Worm (Caenorhabditis elegans): ENCODE results near the gene R02D5.4.

R02D5.4 gene

ce11 chrV:14504120-14504519 lies 19.6 kb upstream of the R02D5.4 start:
- TF ChIP-seq ceh-83 (GFP tag; optimal IDR thresholded peaks at IDR 0.05) (no peak), nhr-76 (tag; optimal IDR thresholded peaks at IDR 0.05) (no peak), nhr-28 (tag; optimal IDR thresholded peaks at IDR 0.05) (no peak), elt-3 (tag; optimal IDR thresholded peaks at IDR 0.05) (no peak), lin-13 (tag; optimal IDR thresholded peaks at IDR 0.05) (no peak), zip-8 (tag; optimal IDR thresholded peaks at IDR 0.05) (no peak), elt-1 (tag; optimal IDR thresholded peaks at IDR 0.05; ENCODE audit: borderline replicate concordance, insufficient read depth) (no peak), sptf-1 (tag; optimal IDR thresholded peaks at IDR 0.05) (no peak), lsy-2 (tag; optimal IDR thresholded peaks at IDR 0.05) (no peak), ces-1 (GFP tag; optimal IDR thresholded peaks at IDR 0.05) (no peak), tbx-8 (GFP tag; optimal IDR thresholded peaks at IDR 0.05) (no peak), mep-1 (tag; optimal IDR thresholded peaks at IDR 0.05) (no peak), snpc-4 (tag; optimal IDR thresholded peaks at IDR 0.05) (no peak), nhr-237 (tag; optimal IDR thresholded peaks at IDR 0.05) (no peak), ztf-11 (tag; optimal IDR thresholded peaks at IDR 0.05) (no peak)

- TF ChIP-seq zip-8 (tag; optimal IDR thresholded peaks at IDR 0.05) (no peak), elt-1 (tag; optimal IDR thresholded peaks at IDR 0.05; ENCODE audit: borderline replicate concordance, insufficient read depth) (no peak), unc-39 (tag; optimal IDR thresholded peaks at IDR 0.05) (no peak), cnd-1 (tag; optimal IDR thresholded peaks at IDR 0.05) (no peak), tbx-8 (GFP tag; optimal IDR thresholded peaks at IDR 0.05) (no peak), mep-1 (tag; optimal IDR thresholded peaks at IDR 0.05) (no peak), elt-3 (tag; optimal IDR thresholded peaks at IDR 0.05) (no peak), ham-2 (GFP tag; optimal IDR thresholded peaks at IDR 0.05) (no peak), bed-3 (GFP tag; optimal IDR thresholded peaks at IDR 0.05) (no peak), lsy-2 (tag; optimal IDR thresholded peaks at IDR 0.05) (no peak), blmp-1 (tag; optimal IDR thresholded peaks at IDR 0.05) (no peak), flh-1 (GFP tag; optimal IDR thresholded peaks at IDR 0.05) (no peak), ceh-43 (GFP tag; optimal IDR thresholded peaks at IDR 0.05) (no peak), ces-1 (GFP tag; optimal IDR thresholded peaks at IDR 0.05) (no peak), snpc-4 (tag; optimal IDR thresholded peaks at IDR 0.05) (no peak), lin-32 (GFP tag; optimal IDR thresholded peaks at IDR 0.05) (no peak), unc-120 (tag; optimal IDR thresholded peaks at IDR 0.05; ENCODE audit: poor library complexity, severe bottlenecking) (no peak), M03D4.4 (tag; optimal IDR thresholded peaks at IDR 0.05) (no peak)
These were observed 18.6 kb upstream of the R02D5.4 start for ce11 chrV:14503065-14503464.

ce11 chrV:14501136-14501535 lies 16.7 kb upstream of the R02D5.4 start, which contains the start of gene R02D5.24:
TSS of gene R02D5.24 (plus strand) at chrV:14501340.
- no peak for TF ChIP-seq elt-3 (tag; optimal IDR thresholded peaks at IDR 0.05)
- no peak for TF ChIP-seq flh-1 (GFP tag; optimal IDR thresholded peaks at IDR 0.05)
- TF ChIP-seq lsy-2 (tag; optimal IDR thresholded peaks at IDR 0.05): no peak
- no peak for TF ChIP-seq nhr-12 (tag; optimal IDR thresholded peaks at IDR 0.05)
- TF ChIP-seq mep-1 (tag; optimal IDR thresholded peaks at IDR 0.05): no peak
- TF ChIP-seq unc-120 (tag; optimal IDR thresholded peaks at IDR 0.05; ENCODE audit: poor library complexity, severe bottlenecking): no peak
- no peak for TF ChIP-seq lin-32 (GFP tag; optimal IDR thresholded peaks at IDR 0.05)
- peak; percentile 73 for TF ChIP-seq drap-1 (GFP tag; optimal IDR thresholded peaks at IDR 0.05)
- TF ChIP-seq unc-62 (GFP tag; optimal IDR thresholded peaks at IDR 0.05): no peak
- peak; percentile 81 for TF ChIP-seq zip-8 (tag; optimal IDR thresholded peaks at IDR 0.05)
- TF ChIP-seq cnd-1 (tag; optimal IDR thresholded peaks at IDR 0.05): peak; percentile 56
- no peak for TF ChIP-seq M03D4.4 (tag; optimal IDR thresholded peaks at IDR 0.05)
- no peak for TF ChIP-seq ceh-39 (tag; optimal IDR thresholded peaks at IDR 0.05)
- no peak for TF ChIP-seq blmp-1 (tag; optimal IDR thresholded peaks at IDR 0.05)
- peak; percentile 99 for TF ChIP-seq nhr-2 (tag; optimal IDR thresholded peaks at IDR 0.05)
- no peak for TF ChIP-seq ceh-83 (GFP tag; optimal IDR thresholded peaks at IDR 0.05)
- no peak for TF ChIP-seq nhr-237 (tag; optimal IDR thresholded peaks at IDR 0.05)
- TF ChIP-seq nhr-28 (tag; optimal IDR thresholded peaks at IDR 0.05): no peak
- no peak for TF ChIP-seq elt-1 (tag; optimal IDR thresholded peaks at IDR 0.05; ENCODE audit: borderline replicate concordance, insufficient read depth)
- no peak for TF ChIP-seq nhr-76 (tag; optimal IDR thresholded peaks at IDR 0.05)
- TF ChIP-seq snpc-4 (tag; optimal IDR thresholded peaks at IDR 0.05): no peak
- no peak for TF ChIP-seq sem-2 (GFP tag; optimal IDR thresholded peaks at IDR 0.05)
- TF ChIP-seq bed-3 (GFP tag; optimal IDR thresholded peaks at IDR 0.05): no peak
- TF ChIP-seq ham-2 (GFP tag; optimal IDR thresholded peaks at IDR 0.05): no peak
- no peak for TF ChIP-seq mab-5 (tag; optimal IDR thresholded peaks at IDR 0.05)
- TF ChIP-seq sptf-1 (tag; optimal IDR thresholded peaks at IDR 0.05): peak; percentile 32
- TF ChIP-seq hlh-1 (tag; optimal IDR thresholded peaks at IDR 0.05): peak; percentile 10
- TF ChIP-seq mls-2 (tag; optimal IDR thresholded peaks at IDR 0.05): no peak
